Worm (Caenorhabditis elegans) whole organism, L2 larva: ENCODE results near the gene his-40.

Experiments
- F13H6.1 ChIP-seq: sonication (generic microtip); optimal IDR thresholded peaks from 2 replicates; lab custom pipeline; 2016; ENCODE audit warnings: missing genetic modification characterization, missing compliant biosample characterization
- R02D3.7 ChIP-seq: fragments of 150-350 bp; optimal IDR thresholded peaks from 2 replicates; lab custom pipeline; 2014; ENCODE audit warnings: missing biosample characterization, missing genetic modification characterization
- Y55F3AM.14 ChIP-seq: fragments of 200-800 bp; sonication (Bioruptor generic); optimal IDR thresholded peaks from 2 replicates; lab custom pipeline; 2018; ENCODE audit warnings: mild to moderate bottlenecking, missing genetic modification characterization, missing compliant biosample characterization
- ZK546.5 ChIP-seq: sonication (generic microtip); optimal IDR thresholded peaks from 2 replicates; lab custom pipeline; 2017; ENCODE audit warnings: missing biosample characterization, missing genetic modification characterization
- alr-1 ChIP-seq: fragments of 150-350 bp; optimal IDR thresholded peaks from 2 replicates; lab custom pipeline; 2014; ENCODE audit warnings: missing biosample characterization, missing genetic modification characterization
- aly-2 ChIP-seq: fragments of 150-350 bp; optimal IDR thresholded peaks from 2 replicates; lab custom pipeline; 2014; ENCODE audit warnings: missing biosample characterization, missing genetic modification characterization
- ama-1 ChIP-seq: fragments of 150-350 bp; optimal IDR thresholded peaks from 2 replicates; lab custom pipeline; 2018; ENCODE audit warnings: inconsistent platforms
- blmp-1 ChIP-seq: sonication (generic microtip); optimal IDR thresholded peaks from 2 replicates; lab custom pipeline; 2017; ENCODE audit warnings: missing genetic modification characterization, mild to moderate bottlenecking, missing compliant biosample characterization, antibody characterized with exemption, moderate library complexity; ENCODE audit not compliant: insufficient read depth
- ceh-16 ChIP-seq: fragments of 150-350 bp; optimal IDR thresholded peaks from 2 replicates; lab custom pipeline; 2014; ENCODE audit warnings: missing biosample characterization, missing genetic modification characterization
- ceh-82 ChIP-seq: fragments of 150-350 bp; optimal IDR thresholded peaks from 2 replicates; lab custom pipeline; 2014; ENCODE audit warnings: missing biosample characterization, missing genetic modification characterization
- crh-2 ChIP-seq: sonication (generic microtip); optimal IDR thresholded peaks from 2 replicates; lab custom pipeline; 2017; ENCODE audit warnings: missing biosample characterization, missing genetic modification characterization
- dmd-4 ChIP-seq: sonication (generic microtip); optimal IDR thresholded peaks from 2 replicates; lab custom pipeline; 2017; ENCODE audit warnings: missing biosample characterization, missing genetic modification characterization
- egl-27 ChIP-seq: sonication (generic microtip); optimal IDR thresholded peaks from 3 replicates; lab custom pipeline; 2017; ENCODE audit warnings: missing biosample characterization, missing genetic modification reagents, missing genetic modification characterization
- elt-1 ChIP-seq: fragments of 150-350 bp; optimal IDR thresholded peaks from 2 replicates; lab custom pipeline; 2014; ENCODE audit warnings: missing biosample characterization, missing genetic modification characterization
- elt-3 ChIP-seq: sonication (generic microtip); optimal IDR thresholded peaks from 2 replicates; lab custom pipeline; 2017; ENCODE audit warnings: missing biosample characterization, missing genetic modification characterization
- fos-1 ChIP-seq: fragments of 150-350 bp; optimal IDR thresholded peaks from 2 replicates; lab custom pipeline; 2014; ENCODE audit warnings: missing biosample characterization, missing genetic modification characterization
- lin-13 ChIP-seq: fragments of 150-350 bp; optimal IDR thresholded peaks from 2 replicates; lab custom pipeline; 2014; ENCODE audit warnings: missing biosample characterization, missing genetic modification reagents, missing genetic modification characterization
- lin-39 ChIP-seq: fragments of 150-350 bp; optimal IDR thresholded peaks from 2 replicates; lab custom pipeline; 2014; ENCODE audit warnings: missing biosample characterization, missing genetic modification reagents, missing genetic modification characterization
- lsy-2 ChIP-seq, 2 experiments: fragments of 150-350 bp in 1 of 2; sonication (generic microtip) in 1 of 2; optimal IDR thresholded peaks; 2 replicates each; lab custom pipeline; 2014 to 2017; ENCODE audit warnings: missing biosample characterization in 2 of 2, missing genetic modification characterization in 2 of 2
- mbf-1 ChIP-seq: sonication (generic microtip); optimal IDR thresholded peaks from 2 replicates; lab custom pipeline; 2017; ENCODE audit warnings: missing biosample characterization, missing genetic modification characterization
- mdl-1 ChIP-seq, 2 experiments: fragments of 150-350 bp in 1 of 2; sonication (generic microtip) in 1 of 2; optimal IDR thresholded peaks; 2 replicates each; lab custom pipeline; 2017; ENCODE audit warnings: missing biosample characterization in 2 of 2, missing genetic modification characterization in 2 of 2
- nhr-11 ChIP-seq: fragments of 150-350 bp; optimal IDR thresholded peaks from 2 replicates; lab custom pipeline; 2014; ENCODE audit warnings: missing biosample characterization, missing genetic modification characterization
- nhr-12 ChIP-seq: fragments of 150-350 bp; optimal IDR thresholded peaks from 2 replicates; lab custom pipeline; 2014; ENCODE audit warnings: missing biosample characterization, missing genetic modification characterization
- nhr-129 ChIP-seq: fragments of 150-350 bp; optimal IDR thresholded peaks from 2 replicates; lab custom pipeline; 2014; ENCODE audit warnings: missing biosample characterization, missing genetic modification characterization
- nhr-21 ChIP-seq: fragments of 150-350 bp; optimal IDR thresholded peaks from 2 replicates; lab custom pipeline; 2014; ENCODE audit warnings: missing biosample characterization, missing genetic modification characterization
- nhr-23 ChIP-seq: fragments of 150-350 bp; optimal IDR thresholded peaks from 2 replicates; lab custom pipeline; 2014; ENCODE audit warnings: missing biosample characterization, missing genetic modification reagents, missing genetic modification characterization
- nhr-25 ChIP-seq: fragments of 150-350 bp; sonication (generic microtip); optimal IDR thresholded peaks from 3 replicates; lab custom pipeline; 2014; ENCODE audit warnings: missing biosample characterization, missing genetic modification characterization
- nhr-6 ChIP-seq: fragments of 150-350 bp; optimal IDR thresholded peaks from 2 replicates; lab custom pipeline; 2014; ENCODE audit warnings: missing biosample characterization, missing genetic modification characterization
- nhr-77 ChIP-seq: fragments of 150-350 bp; optimal IDR thresholded peaks from 2 replicates; lab custom pipeline; 2014; ENCODE audit warnings: missing biosample characterization, missing genetic modification characterization
- sem-4 ChIP-seq: fragments of 150-350 bp; optimal IDR thresholded peaks from 2 replicates; lab custom pipeline; 2014; ENCODE audit warnings: missing biosample characterization, missing genetic modification reagents, missing genetic modification characterization
- skn-1 ChIP-seq: sonication (generic microtip); optimal IDR thresholded peaks from 2 replicates; lab custom pipeline; 2017; ENCODE audit warnings: missing biosample characterization, missing genetic modification characterization
- snpc-4 ChIP-seq: fragments of 150-350 bp; optimal IDR thresholded peaks from 2 replicates; lab custom pipeline; 2014; ENCODE audit warnings: missing biosample characterization, missing genetic modification characterization
- unc-39 ChIP-seq: fragments of 150-350 bp; optimal IDR thresholded peaks from 2 replicates; lab custom pipeline; 2014; ENCODE audit warnings: missing biosample characterization, missing genetic modification characterization
- unc-62 ChIP-seq: fragments of 150-350 bp; optimal IDR thresholded peaks from 2 replicates; lab custom pipeline; 2014; ENCODE audit warnings: missing biosample characterization, missing genetic modification reagents, missing genetic modification characterization
- zag-1 ChIP-seq: fragments of 150-350 bp; optimal IDR thresholded peaks from 2 replicates; lab custom pipeline; 2014; ENCODE audit warnings: missing biosample characterization, missing genetic modification characterization
- ztf-1 ChIP-seq: fragments of 200-800 bp; sonication (Bioruptor generic); conservative IDR thresholded peaks from 2 replicates; pipeline ENCODE4 v1.3.6; 2022; ENCODE audit warnings: missing genetic modification characterization, missing compliant biosample characterization
- ztf-4 ChIP-seq: fragments of 150-350 bp; optimal IDR thresholded peaks from 2 replicates; lab custom pipeline; 2014; ENCODE audit warnings: missing biosample characterization, missing genetic modification characterization

his-40 gene

ce11 chrX:7289565-7289964, 20.3 kb upstream of the his-40 start:
- TF ChIP-seq nhr-25 (no peak), lsy-2 (tag; optimal IDR thresholded peaks at IDR 0.05; lab: Kevin White, UChicago) (no peak), elt-3 (no peak), ztf-4 (tag; lab: Kevin White, UChicago) (no peak), blmp-1 (no peak), skn-1 (tag; lab: Kevin White, UChicago) (no peak), nhr-77 (tag; lab: Kevin White, UChicago) (no peak), elt-1 (no peak), nhr-23 (tag; lab: Kevin White, UChicago) (no peak), ZK546.5 (tag; lab: Kevin White, UChicago) (no peak), ama-1 (lab: Kevin White, UChicago) (no peak), Y55F3AM.14 (no peak), crh-2 (tag; lab: Kevin White, UChicago) (no peak), lin-13 (GFP tag; lab: Kevin White, UChicago) (no peak)
- TF ChIP-seq, all 48 proteins: peak for 0

DNA sequence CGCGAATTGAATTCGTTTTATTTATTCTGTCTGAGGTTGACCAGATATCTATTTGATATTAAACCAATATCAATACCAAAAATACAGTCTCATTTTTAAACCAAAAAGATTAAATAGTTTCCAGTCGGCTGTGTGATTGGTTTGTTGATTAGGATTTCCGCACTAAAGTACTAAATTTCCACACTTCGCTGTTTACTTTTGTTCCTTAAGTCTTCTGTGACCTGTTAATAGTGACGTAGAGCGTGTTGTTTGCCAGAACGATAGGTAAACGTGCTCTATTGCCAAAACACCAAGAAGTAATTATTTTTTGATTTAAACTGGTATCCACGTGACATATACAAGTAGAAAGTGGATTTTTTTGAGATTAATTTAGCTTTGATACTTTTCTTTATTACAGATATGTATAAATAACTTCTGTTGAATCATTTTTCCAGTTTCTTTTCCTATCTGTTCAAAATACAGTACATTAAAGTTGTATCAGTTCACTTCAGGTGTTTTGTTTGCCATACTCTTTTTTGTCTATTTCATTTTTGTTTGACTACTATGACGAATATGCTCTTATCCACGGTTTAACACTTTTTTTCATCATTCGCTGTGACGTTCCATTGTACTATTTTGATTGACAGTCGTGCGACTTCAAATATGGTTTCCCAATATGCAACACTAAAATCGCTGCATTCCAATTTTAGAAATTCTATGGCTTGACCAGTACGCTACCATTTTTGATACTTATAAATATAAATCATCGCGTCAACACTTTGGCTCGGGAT, 18.9 kb upstream of the his-40 start:
- TF ChIP-seq ceh-82 (no peak), skn-1 (tag; lab: Kevin White, UChicago) (no peak), F13H6.1 (tag; lab: Kevin White, UChicago) (peak; percentile 7), nhr-21 (tag; lab: Kevin White, UChicago) (no peak), nhr-129 (tag; lab: Kevin White, UChicago) (peak; percentile 11)

DNA sequence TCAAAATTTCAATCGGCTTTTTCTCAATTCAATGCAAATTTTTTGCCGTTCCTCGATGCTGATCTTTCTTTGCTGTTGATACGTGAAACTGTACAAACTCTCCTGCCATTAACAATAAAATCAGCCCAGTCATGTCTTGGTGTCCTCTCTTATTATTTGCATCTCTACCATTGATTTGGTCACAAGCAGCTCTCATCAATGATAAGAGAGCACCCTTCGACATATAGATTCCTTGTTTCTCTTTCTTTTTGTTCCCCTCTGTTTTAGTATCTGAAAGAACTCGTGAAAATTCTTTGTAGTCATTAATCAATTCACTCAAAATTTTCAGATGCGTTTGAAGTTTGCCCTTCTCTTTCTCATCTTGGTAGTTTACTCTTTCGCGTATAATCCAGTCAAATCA, 18.1 kb upstream of the his-40 start, which contains the start of gene lron-7:
TSS of gene lron-7 (plus strand) at position 323 of the 400 bp plus-strand sequence.
- TF ChIP-seq ztf-1 (GFP tag; lab: Robert Waterston, UW) (no peak), fos-1 (peak; percentile 40), crh-2 (tag; lab: Kevin White, UChicago) (peak; percentile 38)

DNA sequence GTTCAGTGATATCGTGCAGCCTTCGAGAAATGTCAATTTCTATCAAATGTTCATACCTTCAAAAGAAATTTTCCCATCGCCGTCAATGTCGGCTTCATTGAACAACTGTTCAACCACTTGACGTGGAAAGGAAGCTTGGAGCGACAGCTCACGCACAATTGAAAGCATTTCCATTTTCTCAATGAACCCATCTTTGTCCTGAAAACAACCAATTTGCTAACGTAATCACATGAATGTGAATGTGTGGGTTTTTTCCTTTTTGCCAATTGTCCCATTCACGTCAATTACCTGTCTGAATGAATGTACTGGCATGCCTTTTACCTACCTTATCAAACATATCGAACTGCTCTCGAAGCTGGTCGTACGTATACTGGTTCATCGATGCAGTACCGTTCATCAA, 13.6 kb upstream of the his-40 start:
- TF ChIP-seq nhr-77 (tag; lab: Kevin White, UChicago) (no peak), ceh-82 (no peak), nhr-6 (tag; lab: Kevin White, UChicago) (no peak), zag-1 (no peak), snpc-4 (tag; lab: Kevin White, UChicago) (no peak), R02D3.7 (tag; lab: Kevin White, UChicago) (no peak), ama-1 (lab: Kevin White, UChicago) (no peak), nhr-129 (tag; lab: Kevin White, UChicago) (no peak), ztf-1 (GFP tag; lab: Robert Waterston, UW) (no peak), sem-4 (tag; lab: Kevin White, UChicago) (no peak), nhr-11 (tag; lab: Kevin White, UChicago) (no peak), dmd-4 (no peak), nhr-12 (no peak), aly-2 (tag; lab: Kevin White, UChicago) (no peak), mdl-1 (tag; optimal IDR thresholded peaks at IDR 0.05; lab: Kevin White, UChicago) (no peak), mbf-1 (tag; lab: Kevin White, UChicago) (no peak), Y55F3AM.14 (no peak), elt-3 (no peak)

DNA sequence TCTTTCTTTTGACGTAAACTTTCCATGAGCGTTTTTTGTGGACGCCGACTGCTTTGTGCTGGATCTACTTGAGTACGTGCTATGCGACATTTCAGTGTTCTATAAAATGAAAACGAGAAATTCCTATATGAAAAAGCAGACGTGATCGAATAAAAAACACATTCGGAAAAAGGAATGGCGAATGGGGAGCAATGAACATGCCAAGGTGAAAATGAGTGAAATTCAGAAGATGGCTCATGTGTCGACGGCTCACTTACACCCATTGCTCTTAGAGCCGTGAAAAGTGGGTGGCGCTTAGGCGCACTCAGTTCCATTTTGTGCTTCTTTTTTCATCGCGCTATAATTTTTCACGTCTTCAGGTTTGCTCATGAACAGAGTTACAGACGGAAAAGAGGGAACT, 11.3 kb upstream of the his-40 start, which contains the start of gene K03A1.4:
TSS of gene K03A1.4 (minus strand) at position 101 of the 400 bp plus-strand sequence.
- no peak for TF ChIP-seq dmd-4
- no peak for TF ChIP-seq F13H6.1 (tag; lab: Kevin White, UChicago)
- no peak for TF ChIP-seq ZK546.5 (tag; lab: Kevin White, UChicago)
- no peak for TF ChIP-seq mdl-1 (tag; optimal IDR thresholded peaks at IDR 0.05; lab: Kevin White, UChicago)
- TF ChIP-seq R02D3.7 (tag; lab: Kevin White, UChicago): no peak
- TF ChIP-seq ceh-16: no peak
- TF ChIP-seq alr-1 (tag; lab: Kevin White, UChicago): no peak
- no peak for TF ChIP-seq unc-62 (GFP tag; lab: Kevin White, UChicago)
- no peak for TF ChIP-seq skn-1 (tag; lab: Kevin White, UChicago)
- no peak for TF ChIP-seq unc-39 (tag; lab: Kevin White, UChicago)
- no peak for TF ChIP-seq egl-27 (tag; lab: Kevin White, UChicago)
- TF ChIP-seq lin-39 (tag; lab: Kevin White, UChicago): no peak
- no peak for TF ChIP-seq ceh-82
- TF ChIP-seq crh-2 (tag; lab: Kevin White, UChicago): no peak
- TF ChIP-seq zag-1: no peak
- TF ChIP-seq nhr-11 (tag; lab: Kevin White, UChicago): no peak
- TF ChIP-seq, all 48 proteins: peak for 0
